Worm (Caenorhabditis elegans) whole organism, mixed stage, embryonic: ENCODE results near the gene idpp-14.
A peak's percentile ranks its signal among the peaks of the same experiment; 100 is the strongest.

Experiments used
- M03D4.4 ChIP-seq: sonication (generic microtip); optimal IDR thresholded peaks from 2 replicates; lab custom pipeline; 2017; ENCODE audit warnings: mild to moderate bottlenecking, missing genetic modification characterization, missing compliant biosample characterization
- bed-3 ChIP-seq: fragments of 200-800 bp; sonication (Bioruptor generic); optimal IDR thresholded peaks from 3 replicates; lab custom pipeline; 2018; ENCODE audit warnings: mild to moderate bottlenecking, missing genetic modification characterization, moderate library complexity, missing compliant biosample characterization
- blmp-1 ChIP-seq: fragments of 150-350 bp; optimal IDR thresholded peaks from 2 replicates; lab custom pipeline; 2014; ENCODE audit warnings: missing biosample characterization, missing genetic modification characterization
- ceh-39 ChIP-seq: fragments of 150-350 bp; optimal IDR thresholded peaks from 2 replicates; lab custom pipeline; 2014; ENCODE audit warnings: missing biosample characterization, missing genetic modification characterization
- ceh-43 ChIP-seq: fragments of 200-800 bp; sonication (Bioruptor generic); optimal IDR thresholded peaks from 2 replicates; lab custom pipeline; 2018; ENCODE audit warnings: mild to moderate bottlenecking, missing genetic modification characterization, moderate library complexity, missing compliant biosample characterization
- ceh-83 ChIP-seq: fragments of 200-800 bp; sonication (Bioruptor generic); optimal IDR thresholded peaks from 2 replicates; lab custom pipeline; 2018; ENCODE audit warnings: mild to moderate bottlenecking, missing genetic modification characterization, missing compliant biosample characterization
- ces-1 ChIP-seq: fragments of 150-350 bp; optimal IDR thresholded peaks from 2 replicates; lab custom pipeline; 2014; ENCODE audit warnings: missing biosample characterization, missing genetic modification reagents, missing genetic modification characterization
- cnd-1 ChIP-seq: fragments of 200-800 bp; sonication (Bioruptor generic); optimal IDR thresholded peaks from 2 replicates; lab custom pipeline; 2018; ENCODE audit warnings: mild to moderate bottlenecking, missing genetic modification characterization, missing compliant biosample characterization
- drap-1 ChIP-seq: fragments of 200-800 bp; sonication (Bioruptor generic); optimal IDR thresholded peaks from 3 replicates; lab custom pipeline; 2018; ENCODE audit warnings: mild to moderate bottlenecking, missing genetic modification characterization, missing compliant biosample characterization
- elt-3 ChIP-seq: fragments of 150-350 bp; optimal IDR thresholded peaks from 2 replicates; lab custom pipeline; 2014; ENCODE audit warnings: missing biosample characterization, missing genetic modification characterization
- flh-1 ChIP-seq: fragments of 200-800 bp; sonication (Bioruptor generic); optimal IDR thresholded peaks from 2 replicates; lab custom pipeline; 2018; ENCODE audit warnings: mild to moderate bottlenecking, missing genetic modification characterization, moderate library complexity, missing compliant biosample characterization
- ham-2 ChIP-seq: fragments of 200-800 bp; sonication (Bioruptor generic); optimal IDR thresholded peaks from 2 replicates; lab custom pipeline; 2018; ENCODE audit warnings: mild to moderate bottlenecking, missing genetic modification characterization, missing compliant biosample characterization
- hlh-1 ChIP-seq: fragments of 150-350 bp; optimal IDR thresholded peaks from 2 replicates; lab custom pipeline; 2014; ENCODE audit warnings: missing biosample characterization, missing genetic modification reagents, missing genetic modification characterization
- lin-13 ChIP-seq: fragments of 150-350 bp; optimal IDR thresholded peaks from 2 replicates; lab custom pipeline; 2014; ENCODE audit warnings: missing biosample characterization, missing genetic modification characterization
- lin-32 ChIP-seq: fragments of 200-800 bp; sonication (Bioruptor generic); optimal IDR thresholded peaks from 2 replicates; lab custom pipeline; 2018; ENCODE audit warnings: mild to moderate bottlenecking, missing genetic modification characterization, missing compliant biosample characterization
- lsy-2 ChIP-seq: fragments of 150-350 bp; optimal IDR thresholded peaks from 2 replicates; lab custom pipeline; 2014; ENCODE audit warnings: missing biosample characterization, missing genetic modification characterization
- mab-5 ChIP-seq: fragments of 150-350 bp; optimal IDR thresholded peaks from 2 replicates; lab custom pipeline; 2014; ENCODE audit warnings: missing biosample characterization, missing genetic modification characterization
- mep-1 ChIP-seq: fragments of 150-350 bp; optimal IDR thresholded peaks from 2 replicates; lab custom pipeline; 2017; ENCODE audit warnings: missing biosample characterization, missing genetic modification reagents, missing genetic modification characterization, inconsistent platforms
- mls-2 ChIP-seq: sonication (generic microtip); optimal IDR thresholded peaks from 2 replicates; lab custom pipeline; 2016; ENCODE audit warnings: mild to moderate bottlenecking, missing genetic modification characterization, moderate library complexity, missing compliant biosample characterization
- nhr-12 ChIP-seq: fragments of 150-350 bp; optimal IDR thresholded peaks from 2 replicates; lab custom pipeline; 2014; ENCODE audit warnings: missing biosample characterization, missing genetic modification characterization
- nhr-2 ChIP-seq: fragments of 150-350 bp; optimal IDR thresholded peaks from 2 replicates; lab custom pipeline; 2014; ENCODE audit warnings: missing biosample characterization, missing genetic modification characterization
- nhr-237 ChIP-seq: fragments of 150-350 bp; optimal IDR thresholded peaks from 2 replicates; lab custom pipeline; 2014; ENCODE audit warnings: missing biosample characterization, missing genetic modification characterization
- nhr-28 ChIP-seq: fragments of 150-350 bp; optimal IDR thresholded peaks from 2 replicates; lab custom pipeline; 2014; ENCODE audit warnings: missing biosample characterization, missing genetic modification characterization
- nhr-76 ChIP-seq: sonication (generic microtip); optimal IDR thresholded peaks from 2 replicates; lab custom pipeline; 2017; ENCODE audit warnings: missing biosample characterization, missing genetic modification characterization
- pha-4 ChIP-seq: fragments of 150-350 bp; optimal IDR thresholded peaks from 2 replicates; lab custom pipeline; 2018; ENCODE audit warnings: missing biosample characterization, missing genetic modification reagents, missing genetic modification characterization
- sem-2 ChIP-seq: fragments of 200-800 bp; sonication (Bioruptor generic); optimal IDR thresholded peaks from 2 replicates; lab custom pipeline; 2018; ENCODE audit warnings: mild to moderate bottlenecking, missing genetic modification characterization, missing compliant biosample characterization
- sptf-1 ChIP-seq: sonication (generic microtip); optimal IDR thresholded peaks from 2 replicates; lab custom pipeline; 2017; ENCODE audit warnings: mild to moderate bottlenecking, missing genetic modification characterization, moderate library complexity, missing compliant biosample characterization
- tbx-8 ChIP-seq: fragments of 200-800 bp; sonication (Bioruptor generic); optimal IDR thresholded peaks from 2 replicates; lab custom pipeline; 2018; ENCODE audit warnings: mild to moderate bottlenecking, missing genetic modification characterization, moderate library complexity, missing compliant biosample characterization
- unc-120 ChIP-seq: sonication (generic microtip); optimal IDR thresholded peaks from 2 replicates; lab custom pipeline; 2017; ENCODE audit warnings: missing genetic modification characterization, missing compliant biosample characterization; ENCODE audit not compliant: poor library complexity, severe bottlenecking
- unc-39 ChIP-seq: fragments of 150-350 bp; optimal IDR thresholded peaks from 2 replicates; lab custom pipeline; 2014; ENCODE audit warnings: missing biosample characterization, missing genetic modification characterization
- unc-62 ChIP-seq: fragments of 150-350 bp; optimal IDR thresholded peaks from 2 replicates; lab custom pipeline; 2014; ENCODE audit warnings: missing biosample characterization, missing genetic modification reagents, missing genetic modification characterization
- zip-8 ChIP-seq: fragments of 150-350 bp; optimal IDR thresholded peaks from 2 replicates; lab custom pipeline; 2014; ENCODE audit warnings: missing biosample characterization, missing genetic modification characterization

idpp-14 gene

DNA sequence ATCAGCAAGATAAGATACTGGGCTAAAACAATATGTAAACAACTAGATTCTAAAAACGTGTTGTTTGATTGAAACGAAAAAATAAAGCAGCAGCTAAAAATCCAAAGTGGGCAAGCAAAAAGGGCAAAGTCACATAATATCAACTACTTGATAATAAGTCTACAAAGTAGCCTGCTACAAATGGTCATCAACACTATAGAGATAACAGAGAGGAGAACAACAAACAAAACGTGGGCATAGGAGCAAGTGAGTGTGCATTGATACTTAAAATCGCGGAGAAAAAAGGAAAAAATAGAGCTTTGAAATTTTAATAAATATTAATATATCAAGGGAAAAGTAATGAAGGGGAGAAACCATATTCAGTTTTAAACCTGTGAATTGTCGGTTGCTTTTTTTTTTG is 40.3 kb upstream of the idpp-14 start:
- TF ChIP-seq ces-1 (GFP tag; lab: Kevin White, UChicago) (no peak), tbx-8 (GFP tag; lab: Kevin White, UChicago) (no peak), blmp-1 (tag; lab: Kevin White, UChicago) (no peak), lsy-2 (tag; lab: Kevin White, UChicago) (no peak), cnd-1 (no peak), ceh-43 (GFP tag; lab: Kevin White, UChicago) (no peak), ceh-83 (GFP tag; lab: Kevin White, UChicago) (no peak), unc-39 (no peak), mep-1 (tag; lab: Kevin White, UChicago) (no peak), sptf-1 (no peak), M03D4.4 (tag; lab: Kevin White, UChicago) (no peak), drap-1 (GFP tag; lab: Kevin White, UChicago) (no peak), nhr-76 (tag; lab: Kevin White, UChicago) (no peak), nhr-28 (tag; lab: Kevin White, UChicago) (no peak)

DNA sequence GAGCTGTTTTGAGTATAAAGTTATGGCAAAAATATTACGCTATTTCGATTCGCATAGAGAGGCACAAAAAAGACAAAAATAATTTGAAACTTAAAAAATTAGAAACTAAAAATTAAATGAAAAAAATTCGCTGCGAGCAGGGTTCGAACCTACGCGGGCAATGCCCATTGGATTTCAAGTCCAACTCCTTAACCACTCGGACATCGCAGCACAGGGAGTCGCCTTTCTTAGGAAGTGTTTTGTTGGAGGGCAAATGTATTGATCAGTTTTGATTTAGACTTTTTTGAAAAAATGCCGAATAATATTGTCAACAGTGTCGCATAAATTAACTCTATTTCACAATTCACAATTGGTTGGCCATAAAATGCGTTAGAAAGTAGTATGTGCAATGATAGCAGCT is 39.7 kb upstream of the idpp-14 start:
- no peak for TF ChIP-seq nhr-76 (tag; lab: Kevin White, UChicago)
- TF ChIP-seq lin-32: no peak
- no peak for TF ChIP-seq lin-13 (tag; lab: Kevin White, UChicago)
- TF ChIP-seq tbx-8 (GFP tag; lab: Kevin White, UChicago): no peak
- TF ChIP-seq ceh-83 (GFP tag; lab: Kevin White, UChicago): no peak
- no peak for TF ChIP-seq cnd-1
- TF ChIP-seq flh-1 (GFP tag; lab: Kevin White, UChicago): no peak
- no peak for TF ChIP-seq mep-1 (tag; lab: Kevin White, UChicago)
- no peak for TF ChIP-seq nhr-237
- no peak for TF ChIP-seq M03D4.4 (tag; lab: Kevin White, UChicago)
- no peak for TF ChIP-seq ham-2 (GFP tag; lab: Kevin White, UChicago)
- TF ChIP-seq nhr-28 (tag; lab: Kevin White, UChicago): no peak
- no peak for TF ChIP-seq bed-3 (GFP tag; lab: Kevin White, UChicago)
- TF ChIP-seq sem-2 (GFP tag; lab: Kevin White, UChicago): no peak
- no peak for TF ChIP-seq pha-4 (tag; lab: Kevin White, UChicago)
- no peak for TF ChIP-seq ceh-39 (tag; lab: Kevin White, UChicago)

ce11 chrX:16044325-16044724 is 37.8 kb upstream of the idpp-14 start:
- TF ChIP-seq tbx-8 (GFP tag; lab: Kevin White, UChicago) (no peak), ceh-43 (GFP tag; lab: Kevin White, UChicago) (no peak), ceh-39 (tag; lab: Kevin White, UChicago) (no peak), bed-3 (GFP tag; lab: Kevin White, UChicago) (no peak), hlh-1 (peak; percentile 72), nhr-12 (no peak), lin-32 (no peak), ces-1 (GFP tag; lab: Kevin White, UChicago) (peak; percentile 28), elt-3 (no peak), unc-39 (no peak)

ce11 chrX:16046379-16046778 is 35.8 kb upstream of the idpp-14 start:
- TF ChIP-seq bed-3 (GFP tag; lab: Kevin White, UChicago) (no peak), mab-5 (tag; lab: Kevin White, UChicago) (no peak), tbx-8 (GFP tag; lab: Kevin White, UChicago) (no peak), flh-1 (GFP tag; lab: Kevin White, UChicago) (no peak), unc-39 (no peak), hlh-1 (no peak), lin-32 (no peak), blmp-1 (tag; lab: Kevin White, UChicago) (no peak), unc-62 (no peak), pha-4 (tag; lab: Kevin White, UChicago) (no peak), elt-3 (no peak), cnd-1 (no peak), nhr-237 (no peak), ceh-43 (GFP tag; lab: Kevin White, UChicago) (no peak), sem-2 (GFP tag; lab: Kevin White, UChicago) (no peak)

- TF ChIP-seq mep-1 (tag; lab: Kevin White, UChicago) (no peak), lin-13 (tag; lab: Kevin White, UChicago) (no peak), ceh-39 (tag; lab: Kevin White, UChicago) (no peak), nhr-2 (tag; lab: Kevin White, UChicago) (no peak), unc-120 (no peak), tbx-8 (GFP tag; lab: Kevin White, UChicago) (no peak), ham-2 (GFP tag; lab: Kevin White, UChicago) (no peak), unc-62 (no peak), nhr-76 (tag; lab: Kevin White, UChicago) (no peak), blmp-1 (tag; lab: Kevin White, UChicago) (no peak), zip-8 (tag; lab: Kevin White, UChicago) (no peak), ces-1 (GFP tag; lab: Kevin White, UChicago) (no peak), M03D4.4 (tag; lab: Kevin White, UChicago) (no peak), sem-2 (GFP tag; lab: Kevin White, UChicago) (no peak), cnd-1 (no peak), lsy-2 (tag; lab: Kevin White, UChicago) (no peak), hlh-1 (no peak), mab-5 (tag; lab: Kevin White, UChicago) (no peak), mls-2 (tag; lab: Kevin White, UChicago) (no peak), nhr-237 (no peak)
Observed at ce11 chrX:16049573-16049972, 32.6 kb upstream of the idpp-14 start, which contains the start of gene cpd-2. cpd-2 (plus strand) TSS chrX:16049873.
